Worm (Caenorhabditis elegans) whole organism, late embryonic: ENCODE measurements around the gene W07B8.4.

Source experiments
- C38D4.7 ChIP-seq: fragments of 200-800 bp; sonication (Bioruptor generic); optimal IDR thresholded peaks from 2 replicates; lab custom pipeline; 2018; ENCODE audit warnings: mild to moderate bottlenecking, missing genetic modification characterization, moderate library complexity, missing compliant biosample characterization
- F13H6.1 ChIP-seq: sonication (generic microtip); optimal IDR thresholded peaks from 2 replicates; lab custom pipeline; 2016; ENCODE audit warnings: missing genetic modification characterization, missing compliant biosample characterization
- T23F11.4 ChIP-seq: fragments of 200-800 bp; sonication (Bioruptor generic); optimal IDR thresholded peaks from 2 replicates; lab custom pipeline; 2018; ENCODE audit warnings: mild to moderate bottlenecking, missing genetic modification characterization, missing compliant biosample characterization
- Y22D7AL.16 ChIP-seq: sonication (generic microtip); optimal IDR thresholded peaks from 2 replicates; lab custom pipeline; 2016; ENCODE audit warnings: missing genetic modification characterization, missing compliant biosample characterization
- ahr-1 ChIP-seq: sonication (generic microtip); optimal IDR thresholded peaks from 2 replicates; lab custom pipeline; 2016; ENCODE audit warnings: missing genetic modification characterization, missing compliant biosample characterization
- ceh-14 ChIP-seq: sonication (generic microtip); optimal IDR thresholded peaks from 2 replicates; lab custom pipeline; 2016; ENCODE audit warnings: missing genotype, missing genetic modification characterization, missing compliant biosample characterization
- ceh-2 ChIP-seq: sonication (generic microtip); optimal IDR thresholded peaks from 2 replicates; lab custom pipeline; 2016; ENCODE audit warnings: missing genotype, missing genetic modification characterization, missing compliant biosample characterization
- ceh-24 ChIP-seq: sonication (generic microtip); optimal IDR thresholded peaks from 2 replicates; lab custom pipeline; 2016; ENCODE audit warnings: mild to moderate bottlenecking, missing genetic modification characterization, missing compliant biosample characterization
- ceh-30 ChIP-seq: fragments of 150-350 bp; optimal IDR thresholded peaks from 2 replicates; lab custom pipeline; 2014; ENCODE audit warnings: missing biosample characterization, missing genetic modification characterization
- ceh-31 ChIP-seq: sonication (generic microtip); optimal IDR thresholded peaks from 2 replicates; lab custom pipeline; 2016; ENCODE audit warnings: missing genetic modification characterization, missing compliant biosample characterization
- ceh-34 ChIP-seq: sonication (generic microtip); optimal IDR thresholded peaks from 2 replicates; lab custom pipeline; 2016; ENCODE audit warnings: mild to moderate bottlenecking, missing genetic modification characterization, missing compliant biosample characterization
- ceh-6 ChIP-seq: fragments of 200-800 bp; sonication (Bioruptor generic); optimal IDR thresholded peaks from 2 replicates; lab custom pipeline; 2018; ENCODE audit warnings: mild to moderate bottlenecking, missing genetic modification characterization, missing compliant biosample characterization
- dve-1 ChIP-seq: sonication (generic microtip); optimal IDR thresholded peaks from 2 replicates; lab custom pipeline; 2017; ENCODE audit warnings: antibody characterized with exemption, mild to moderate bottlenecking, missing genetic modification characterization, missing compliant biosample characterization
- elt-4 ChIP-seq: sonication (generic microtip); optimal IDR thresholded peaks from 2 replicates; lab custom pipeline; 2016; ENCODE audit warnings: missing genetic modification characterization, missing compliant biosample characterization
- ets-4 ChIP-seq: sonication (generic microtip); optimal IDR thresholded peaks from 2 replicates; lab custom pipeline; 2016; ENCODE audit warnings: missing genetic modification characterization, missing compliant biosample characterization
- eyg-1 ChIP-seq: sonication (generic microtip); optimal IDR thresholded peaks from 2 replicates; lab custom pipeline; 2016; ENCODE audit warnings: missing genotype, missing genetic modification characterization, missing compliant biosample characterization
- fkh-10 ChIP-seq: fragments of 150-350 bp; optimal IDR thresholded peaks from 2 replicates; lab custom pipeline; 2014; ENCODE audit warnings: missing biosample characterization, missing genetic modification reagents, missing genetic modification characterization
- hlh-15 ChIP-seq: sonication (generic microtip); optimal IDR thresholded peaks from 2 replicates; lab custom pipeline; 2016; ENCODE audit warnings: missing genetic modification characterization, missing compliant biosample characterization
- hlh-6 ChIP-seq: sonication (generic microtip); optimal IDR thresholded peaks from 2 replicates; lab custom pipeline; 2016; ENCODE audit warnings: missing genotype, missing genetic modification characterization, missing compliant biosample characterization
- hlh-8 ChIP-seq: sonication (generic microtip); optimal IDR thresholded peaks from 2 replicates; lab custom pipeline; 2016; ENCODE audit warnings: missing genotype, missing genetic modification characterization, missing compliant biosample characterization
- lim-6 ChIP-seq: sonication (generic microtip); optimal IDR thresholded peaks from 2 replicates; lab custom pipeline; 2016; ENCODE audit warnings: missing genetic modification characterization, missing compliant biosample characterization
- lin-11 ChIP-seq: fragments of 200-800 bp; sonication (Bioruptor generic); optimal IDR thresholded peaks from 2 replicates; lab custom pipeline; 2018; ENCODE audit warnings: mild to moderate bottlenecking, missing genetic modification characterization, missing compliant biosample characterization
- madf-2 ChIP-seq: sonication (generic microtip); optimal IDR thresholded peaks from 2 replicates; lab custom pipeline; 2017; ENCODE audit warnings: missing genetic modification characterization, missing compliant biosample characterization
- mec-3 ChIP-seq: sonication (generic microtip); optimal IDR thresholded peaks from 2 replicates; lab custom pipeline; 2016; ENCODE audit warnings: borderline replicate concordance, missing genetic modification characterization, missing compliant biosample characterization
- nfya-1 ChIP-seq: sonication (generic microtip); optimal IDR thresholded peaks from 2 replicates; lab custom pipeline; 2017; ENCODE audit warnings: missing genetic modification characterization, mild to moderate bottlenecking, missing compliant biosample characterization, antibody characterized with exemption, moderate library complexity
- nhr-11 ChIP-seq: fragments of 150-350 bp; optimal IDR thresholded peaks from 2 replicates; lab custom pipeline; 2014; ENCODE audit warnings: missing biosample characterization, missing genetic modification characterization
- nhr-232 ChIP-seq: sonication (generic microtip); optimal IDR thresholded peaks from 2 replicates; lab custom pipeline; 2016; ENCODE audit warnings: missing genetic modification characterization, missing compliant biosample characterization
- pat-9 ChIP-seq: fragments of 200-800 bp; sonication (Bioruptor generic); optimal IDR thresholded peaks from 2 replicates; lab custom pipeline; 2018; ENCODE audit warnings: mild to moderate bottlenecking, missing genetic modification characterization, moderate library complexity, missing compliant biosample characterization
- pax-1 ChIP-seq: fragments of 150-350 bp; optimal IDR thresholded peaks from 2 replicates; lab custom pipeline; 2014; ENCODE audit warnings: missing biosample characterization, missing genetic modification characterization
- pha-2 ChIP-seq: sonication (generic microtip); optimal IDR thresholded peaks from 2 replicates; lab custom pipeline; 2017; ENCODE audit warnings: mild to moderate bottlenecking, missing genetic modification characterization, missing compliant biosample characterization
- pha-4 ChIP-seq: fragments of 150-350 bp; optimal IDR thresholded peaks from 2 replicates; lab custom pipeline; 2018; ENCODE audit warnings: missing biosample characterization, missing genetic modification reagents, missing genetic modification characterization
- pqm-1 ChIP-seq: sonication (generic microtip); optimal IDR thresholded peaks from 2 replicates; lab custom pipeline; 2016; ENCODE audit warnings: missing genetic modification characterization, missing compliant biosample characterization
- pros-1 ChIP-seq: fragments of 150-350 bp; optimal IDR thresholded peaks from 2 replicates; lab custom pipeline; 2014; ENCODE audit warnings: missing biosample characterization, missing genetic modification reagents, missing genetic modification characterization
- rnt-1 ChIP-seq: sonication (generic microtip); optimal IDR thresholded peaks from 2 replicates; lab custom pipeline; 2016; ENCODE audit warnings: missing genetic modification characterization, missing compliant biosample characterization
- sdc-2 ChIP-seq: sonication (generic microtip); optimal IDR thresholded peaks from 2 replicates; lab custom pipeline; 2016; ENCODE audit warnings: missing genotype, missing genetic modification characterization, missing compliant biosample characterization
- tbx-7 ChIP-seq: sonication (generic microtip); optimal IDR thresholded peaks from 2 replicates; lab custom pipeline; 2016; ENCODE audit warnings: missing genotype, missing genetic modification characterization, missing compliant biosample characterization
- ttx-3 ChIP-seq: sonication (generic microtip); optimal IDR thresholded peaks from 2 replicates; lab custom pipeline; 2016; ENCODE audit warnings: missing genetic modification reagents, missing genetic modification characterization, missing compliant biosample characterization
- unc-55 ChIP-seq: sonication (generic microtip); optimal IDR thresholded peaks from 2 replicates; lab custom pipeline; 2017; ENCODE audit warnings: missing biosample characterization, missing genetic modification reagents, missing genetic modification characterization
- unc-86 ChIP-seq: sonication (generic microtip); optimal IDR thresholded peaks from 2 replicates; lab custom pipeline; 2016; ENCODE audit warnings: missing genetic modification characterization, missing compliant biosample characterization
- zip-5 ChIP-seq: sonication (generic microtip); optimal IDR thresholded peaks from 2 replicates; lab custom pipeline; 2016; ENCODE audit warnings: missing genetic modification characterization, missing compliant biosample characterization
- ztf-16 ChIP-seq: sonication (generic microtip); optimal IDR thresholded peaks from 2 replicates; lab custom pipeline; 2017; ENCODE audit warnings: missing genetic modification characterization, missing compliant biosample characterization

The W07B8.4 gene

ce11 chrV:1120101-1120500 is 11.6 kb downstream of the W07B8.4 start:
- TF ChIP-seq nhr-232 (tag; lab: Kevin White, UChicago) (no peak), pqm-1 (tag; lab: Kevin White, UChicago) (no peak), ets-4 (tag; lab: Kevin White, UChicago) (no peak), elt-4 (tag; lab: Kevin White, UChicago) (no peak), pat-9 (tag; lab: Kevin White, UChicago) (no peak), dve-1 (no peak), eyg-1 (tag; lab: Kevin White, UChicago) (no peak), nhr-11 (tag; lab: Kevin White, UChicago) (no peak), ceh-14 (tag; lab: Kevin White, UChicago) (no peak), hlh-15 (tag; lab: Kevin White, UChicago) (no peak)

ce11 chrV:1112658-1113057 is 19.1 kb downstream of the W07B8.4 start, which contains the start of gene Y50D4B.1:
Y50D4B.1 (plus strand) TSS chrV:1112958.
- no peak for TF ChIP-seq hlh-6 (tag; lab: Kevin White, UChicago)
- TF ChIP-seq T23F11.4 (GFP tag; lab: Kevin White, UChicago) = no peak
- no peak for TF ChIP-seq zip-5 (tag; lab: Kevin White, UChicago)
- no peak for TF ChIP-seq sdc-2
- TF ChIP-seq ceh-24 (tag; lab: Kevin White, UChicago) = no peak
- TF ChIP-seq hlh-8 (tag; lab: Kevin White, UChicago) = no peak
- TF ChIP-seq ceh-30 (tag; lab: Kevin White, UChicago) = no peak
- TF ChIP-seq tbx-7 (tag; lab: Kevin White, UChicago) = no peak
- no peak for TF ChIP-seq pat-9 (tag; lab: Kevin White, UChicago)
- no peak for TF ChIP-seq ceh-6 (GFP tag; lab: Kevin White, UChicago)
- TF ChIP-seq ahr-1 = no peak
- TF ChIP-seq pha-4 (tag; lab: Kevin White, UChicago) = no peak
- no peak for TF ChIP-seq unc-55 (GFP tag; lab: Kevin White, UChicago)
- TF ChIP-seq ceh-34 (tag; lab: Kevin White, UChicago) = no peak
- no peak for TF ChIP-seq lim-6 (tag; lab: Kevin White, UChicago)
- no peak for TF ChIP-seq ttx-3
- no peak for TF ChIP-seq lin-11 (tag; lab: Kevin White, UChicago)
- no peak for TF ChIP-seq ceh-2 (tag; lab: Kevin White, UChicago)

ce11 chrV:1112180-1112579 is 19.6 kb downstream of the W07B8.4 start:
- no peak for TF ChIP-seq madf-2 (tag; lab: Kevin White, UChicago)
- peak; percentile 66 for TF ChIP-seq dve-1

ce11 chrV:1102569-1102968 is 29.2 kb downstream of the W07B8.4 start:
- TF ChIP-seq pha-2 (tag; lab: Kevin White, UChicago) (no peak), rnt-1 (tag; lab: Kevin White, UChicago) (no peak)

ce11 chrV:1100280-1100679 is 31.4 kb downstream of the W07B8.4 start, which contains the start of gene Y50D4B.2:
Y50D4B.2 (plus strand) TSS chrV:1100580.
- TF ChIP-seq lim-6 (tag; lab: Kevin White, UChicago) (no peak), dve-1 (no peak), nfya-1 (no peak), nhr-11 (tag; lab: Kevin White, UChicago) (no peak), pros-1 (tag; lab: Kevin White, UChicago) (no peak), Y22D7AL.16 (tag; lab: Kevin White, UChicago) (no peak), ztf-16 (tag; lab: Kevin White, UChicago) (no peak), ceh-2 (tag; lab: Kevin White, UChicago) (no peak), unc-86 (tag; lab: Kevin White, UChicago) (no peak), F13H6.1 (tag; lab: Kevin White, UChicago) (no peak), mec-3 (tag; lab: Kevin White, UChicago) (no peak), C38D4.7 (GFP tag; lab: Kevin White, UChicago) (no peak), ceh-30 (tag; lab: Kevin White, UChicago) (no peak), hlh-15 (tag; lab: Kevin White, UChicago) (no peak), ets-4 (tag; lab: Kevin White, UChicago) (no peak), pax-1 (tag; lab: Kevin White, UChicago) (no peak), fkh-10 (GFP tag; lab: Kevin White, UChicago) (no peak), ceh-31 (tag; lab: Kevin White, UChicago) (no peak)
- TF ChIP-seq, all 69 proteins: peak for 0
